Fruit fly (Drosophila melanogaster): Measurements from ENCODE around the gene CG1172.
A peak's percentile ranks its signal among the peaks of the same experiment; 100 is the strongest.

dm6 chr3R:5367512-5368169, 26.1 kb upstream of the CG1172 start:
- TF ChIP-seq CG15710 (tag; optimal IDR thresholded peaks at IDR 0.05) (no peak), CG17806 (tag; optimal IDR thresholded peaks at IDR 0.05) (no peak), rn (GFP tag; IDR thresholded peaks at IDR 0.05) (no peak), gl (tag; optimal IDR thresholded peaks at IDR 0.05) (peak; percentile 31)
